Worm (Caenorhabditis elegans) whole organism, young adult: ENCODE data around the gene cdf-2.

ENCODE experiments used
- Y95B8A.8 ChIP-seq: fragments of 200-800 bp; sonication (Bioruptor generic); IDR thresholded peaks from 2 replicates; pipeline ENCODE4 v1.3.6; 2022; ENCODE audit warnings: missing genetic modification reagents, missing genetic modification characterization, missing compliant biosample characterization
- mes-4 ChIP-seq: sonication (generic microtip); optimal IDR thresholded peaks from 2 replicates; lab custom pipeline; 2016; ENCODE audit warnings: missing genotype, missing genetic modification characterization, missing compliant biosample characterization
- ztf-26 ChIP-seq: sonication (generic microtip); optimal IDR thresholded peaks from 2 replicates; lab custom pipeline; 2017; ENCODE audit warnings: missing genetic modification characterization, missing compliant biosample characterization

ce11 chrX:12463504-12463903 is 3.2 kb downstream of the cdf-2 start, which contains the start of gene T18D3.5:
- no peak for TF ChIP-seq Y95B8A.8
- no peak for TF ChIP-seq ztf-26 (tag; lab: Kevin White, UChicago)
- TF ChIP-seq mes-4 (tag; lab: Kevin White, UChicago): no peak
